Worm (Caenorhabditis elegans): ENCODE results near the gene irld-11.

irld-11 gene

DNA sequence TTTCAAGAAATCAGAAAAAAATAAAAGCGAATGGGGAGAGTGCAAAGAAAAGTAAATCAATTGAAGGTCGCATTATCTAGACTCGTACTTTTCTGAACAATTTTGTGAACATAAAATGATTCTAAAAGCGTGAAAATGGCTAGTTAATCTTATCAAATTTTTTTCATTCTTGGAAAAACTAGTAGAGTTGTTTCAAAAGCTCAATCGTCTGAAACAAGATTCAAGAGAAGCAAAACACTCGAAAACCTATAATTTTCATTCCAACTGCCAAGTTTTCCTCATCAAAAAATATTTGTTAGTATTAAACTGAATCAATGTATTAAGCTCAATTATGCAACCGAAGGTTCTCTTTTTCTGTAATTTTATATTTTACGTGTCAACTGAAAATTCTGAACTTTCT lies 6.9 kb upstream of the irld-11 start, which contains the start of gene irld-45:
TSS of gene irld-45 (plus strand) at position 301 of the 400 bp plus-strand sequence.
- TF ChIP-seq tab-1 (GFP tag; IDR thresholded peaks at IDR 0.05) = no peak
- no peak for TF ChIP-seq ztf-29 (GFP tag; IDR thresholded peaks at IDR 0.05)
- no peak for TF ChIP-seq T22C8.4 (GFP tag; IDR thresholded peaks at IDR 0.05)
- no peak for TF ChIP-seq cog-1 (tag; optimal IDR thresholded peaks at IDR 0.05)
- no peak for TF ChIP-seq med-1 (GFP tag; optimal IDR thresholded peaks at IDR 0.05; ENCODE audit: insufficient read depth)
- TF ChIP-seq ztf-23 (GFP tag; IDR thresholded peaks at IDR 0.05) = no peak
- TF ChIP-seq klf-2 (GFP tag; conservative IDR thresholded peaks at IDR 0.05) = no peak

DNA sequence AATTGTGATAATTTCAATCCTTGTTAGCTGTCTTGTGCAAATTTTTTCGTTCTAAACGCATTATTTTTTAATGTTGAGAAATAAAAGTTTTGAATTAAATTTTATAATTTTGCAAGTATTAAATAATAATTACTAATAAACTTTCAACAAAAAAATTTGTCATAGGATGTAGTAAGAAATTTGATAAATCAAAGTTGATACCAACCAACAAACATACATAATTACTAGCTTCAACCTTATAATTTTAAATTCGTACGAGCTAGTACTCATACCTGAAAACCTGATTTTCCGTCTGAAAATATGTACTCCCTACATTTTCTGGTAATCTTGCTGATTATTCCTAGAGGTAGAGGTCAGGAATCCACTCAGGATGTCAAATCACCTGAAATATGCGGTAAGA lies 3.9 kb upstream of the irld-11 start, which contains the start of gene irld-44:
TSS of gene irld-44 (plus strand) at position 301 of the 400 bp plus-strand sequence.
- no peak for TF ChIP-seq klf-2 (GFP tag; conservative IDR thresholded peaks at IDR 0.05)
- TF ChIP-seq cog-1 (tag; optimal IDR thresholded peaks at IDR 0.05) = no peak
- TF ChIP-seq med-1 (GFP tag; optimal IDR thresholded peaks at IDR 0.05; ENCODE audit: insufficient read depth) = no peak
- no peak for TF ChIP-seq tab-1 (GFP tag; IDR thresholded peaks at IDR 0.05)
- TF ChIP-seq ztf-29 (GFP tag; IDR thresholded peaks at IDR 0.05) = no peak
- no peak for TF ChIP-seq flt-1 (GFP tag; IDR thresholded peaks at IDR 0.05)
- no peak for TF ChIP-seq ztf-23 (GFP tag; IDR thresholded peaks at IDR 0.05)
- no peak for TF ChIP-seq T22C8.4 (GFP tag; IDR thresholded peaks at IDR 0.05)
- TF ChIP-seq ref-1 (GFP tag; conservative IDR thresholded peaks at IDR 0.05) = no peak

DNA sequence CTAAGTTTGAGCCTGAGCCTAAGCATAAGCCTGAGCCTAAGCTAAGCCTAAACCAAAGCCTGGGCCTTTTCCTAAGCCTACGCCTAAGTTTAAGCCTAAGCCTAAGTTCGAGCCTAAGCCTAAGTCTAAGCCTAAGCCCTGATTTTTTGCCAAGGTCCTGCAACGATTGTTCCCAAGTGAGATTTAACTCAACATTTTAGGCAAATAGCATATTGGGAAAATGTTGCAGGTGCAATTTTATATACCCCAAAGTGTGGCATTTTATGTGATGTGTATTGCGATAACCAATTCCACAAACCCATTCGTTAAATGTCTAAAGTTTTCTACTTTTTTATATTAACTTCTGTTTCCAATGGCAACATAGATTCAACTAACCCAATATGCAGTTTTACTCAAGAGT lies 7.3 kb downstream of the irld-11 start, which contains the start of gene irld-40:
TSS of gene irld-40 (plus strand) at position 301 of the 400 bp plus-strand sequence.
- TF ChIP-seq cog-1 (tag; optimal IDR thresholded peaks at IDR 0.05) (no peak), T22C8.4 (GFP tag; IDR thresholded peaks at IDR 0.05) (no peak), ztf-23 (GFP tag; IDR thresholded peaks at IDR 0.05) (no peak), ztf-29 (GFP tag; IDR thresholded peaks at IDR 0.05) (no peak), med-1 (GFP tag; optimal IDR thresholded peaks at IDR 0.05; ENCODE audit: insufficient read depth) (no peak), ref-1 (GFP tag; conservative IDR thresholded peaks at IDR 0.05) (no peak), klf-2 (GFP tag; conservative IDR thresholded peaks at IDR 0.05) (no peak), tab-1 (GFP tag; IDR thresholded peaks at IDR 0.05) (no peak), flt-1 (GFP tag; IDR thresholded peaks at IDR 0.05) (no peak)

DNA sequence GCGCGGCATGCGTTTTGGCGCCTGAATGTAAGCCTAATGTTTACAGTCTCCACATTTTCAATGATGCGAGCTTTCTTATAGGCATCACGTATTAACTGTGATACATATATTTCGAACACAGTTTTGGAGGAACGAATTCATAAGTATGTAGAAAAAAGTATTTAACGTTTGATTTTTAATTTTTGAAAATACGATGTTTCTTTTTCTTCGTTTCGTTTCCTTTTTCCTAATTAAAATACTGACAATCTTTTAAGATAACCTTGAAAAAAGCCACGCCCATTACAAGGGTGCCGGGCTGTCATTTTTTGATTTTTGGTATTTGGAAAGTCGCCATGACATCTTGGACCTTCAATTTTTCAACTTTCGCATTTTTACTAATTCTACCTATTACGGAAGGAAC lies 10.0 kb downstream of the irld-11 start, which contains the start of gene K04F1.9:
TSS of gene K04F1.9 (plus strand) at position 301 of the 400 bp plus-strand sequence.
- no peak for TF ChIP-seq klf-2 (GFP tag; conservative IDR thresholded peaks at IDR 0.05)
- no peak for TF ChIP-seq tab-1 (GFP tag; IDR thresholded peaks at IDR 0.05)
- no peak for TF ChIP-seq cog-1 (tag; optimal IDR thresholded peaks at IDR 0.05)
- no peak for TF ChIP-seq ztf-29 (GFP tag; IDR thresholded peaks at IDR 0.05)
- no peak for TF ChIP-seq T22C8.4 (GFP tag; IDR thresholded peaks at IDR 0.05)
- TF ChIP-seq ref-1 (GFP tag; conservative IDR thresholded peaks at IDR 0.05) = no peak
- TF ChIP-seq med-1 (GFP tag; optimal IDR thresholded peaks at IDR 0.05; ENCODE audit: insufficient read depth) = no peak
- TF ChIP-seq ztf-23 (GFP tag; IDR thresholded peaks at IDR 0.05) = no peak
- TF ChIP-seq flt-1 (GFP tag; IDR thresholded peaks at IDR 0.05) = no peak

DNA sequence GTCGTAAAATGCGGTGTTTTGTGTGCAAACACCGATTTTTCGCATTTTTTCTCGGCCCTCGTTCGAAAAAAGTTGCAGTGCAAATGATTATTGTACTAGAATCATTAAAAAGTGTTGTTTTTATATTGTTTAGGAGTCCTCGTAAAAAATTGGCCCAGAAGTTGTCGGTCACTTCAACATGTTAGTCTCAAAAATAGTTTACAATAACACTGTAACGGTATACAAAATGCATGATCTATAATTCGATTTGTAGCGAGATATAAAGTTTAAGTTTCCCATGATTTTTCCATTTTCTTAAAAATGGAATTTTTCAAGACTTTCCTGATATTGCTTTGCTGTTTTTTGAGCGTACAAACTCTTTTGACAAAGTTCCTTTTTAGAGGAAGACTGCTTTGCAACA lies 12.0 kb downstream of the irld-11 start, which contains the start of gene K04F1.8:
TSS of gene K04F1.8 (plus strand) at position 301 of the 400 bp plus-strand sequence.
- TF ChIP-seq ztf-29 (GFP tag; IDR thresholded peaks at IDR 0.05) = no peak
- no peak for TF ChIP-seq tab-1 (GFP tag; IDR thresholded peaks at IDR 0.05)
- TF ChIP-seq flt-1 (GFP tag; IDR thresholded peaks at IDR 0.05) = no peak
- TF ChIP-seq T22C8.4 (GFP tag; IDR thresholded peaks at IDR 0.05) = no peak
- TF ChIP-seq cog-1 (tag; optimal IDR thresholded peaks at IDR 0.05) = no peak
- no peak for TF ChIP-seq ztf-23 (GFP tag; IDR thresholded peaks at IDR 0.05)
- TF ChIP-seq klf-2 (GFP tag; conservative IDR thresholded peaks at IDR 0.05) = no peak
- no peak for TF ChIP-seq ref-1 (GFP tag; conservative IDR thresholded peaks at IDR 0.05)
- no peak for TF ChIP-seq med-1 (GFP tag; optimal IDR thresholded peaks at IDR 0.05; ENCODE audit: insufficient read depth)

DNA sequence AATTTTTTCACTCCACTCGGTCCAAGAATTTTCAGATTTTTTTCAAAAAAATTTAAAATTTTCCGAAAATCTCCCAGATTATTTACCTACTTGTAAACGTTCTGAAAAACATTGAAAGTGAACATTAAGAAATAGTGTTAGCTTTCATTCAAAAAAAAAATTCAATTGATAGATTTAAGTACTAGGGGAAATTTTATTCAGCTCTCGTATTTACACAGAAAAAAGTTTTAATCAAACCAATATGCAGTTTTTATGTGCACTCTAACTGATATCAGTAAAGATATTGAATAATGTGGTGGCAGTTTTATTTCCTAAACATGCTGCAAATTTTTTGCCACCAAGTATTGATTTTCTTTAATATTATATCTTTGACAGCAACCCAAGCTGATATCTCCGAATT lies 13.3 kb downstream of the irld-11 start, which contains the start of gene irld-42:
TSS of gene irld-42 (plus strand) at position 301 of the 400 bp plus-strand sequence.
- TF ChIP-seq klf-2 (GFP tag; conservative IDR thresholded peaks at IDR 0.05) (no peak), ref-1 (GFP tag; conservative IDR thresholded peaks at IDR 0.05) (no peak), ztf-23 (GFP tag; IDR thresholded peaks at IDR 0.05) (no peak), T22C8.4 (GFP tag; IDR thresholded peaks at IDR 0.05) (no peak), med-1 (GFP tag; optimal IDR thresholded peaks at IDR 0.05; ENCODE audit: insufficient read depth) (no peak), tab-1 (GFP tag; IDR thresholded peaks at IDR 0.05) (no peak), cog-1 (tag; optimal IDR thresholded peaks at IDR 0.05) (no peak), flt-1 (GFP tag; IDR thresholded peaks at IDR 0.05) (no peak), ztf-29 (GFP tag; IDR thresholded peaks at IDR 0.05) (no peak)

DNA sequence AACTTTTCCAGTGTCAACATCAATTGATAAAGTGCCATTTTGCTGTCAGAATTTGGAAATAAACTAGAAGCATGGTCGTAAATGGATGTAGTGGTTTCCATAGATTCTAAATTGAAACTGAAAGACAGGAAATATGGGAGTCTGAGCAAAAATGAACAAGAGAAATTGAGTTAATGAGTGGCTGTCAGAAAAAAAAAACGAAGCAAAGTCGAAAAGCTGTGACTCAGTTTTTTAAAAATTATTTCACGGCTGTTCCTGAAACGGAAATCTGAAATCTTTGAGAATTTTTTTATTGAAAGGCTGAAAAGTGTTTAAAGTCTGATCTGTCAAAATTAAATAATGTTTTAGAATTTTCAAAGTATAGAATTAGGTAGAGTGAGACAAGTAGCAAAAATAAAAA lies 23.3 kb downstream of the irld-11 start, which contains the start of gene srw-98:
TSS of gene srw-98 (minus strand) at position 101 of the 400 bp plus-strand sequence.
- TF ChIP-seq tab-1 (GFP tag; IDR thresholded peaks at IDR 0.05) = no peak
- TF ChIP-seq cog-1 (tag; optimal IDR thresholded peaks at IDR 0.05) = no peak
- TF ChIP-seq ztf-23 (GFP tag; IDR thresholded peaks at IDR 0.05) = no peak
- no peak for TF ChIP-seq T22C8.4 (GFP tag; IDR thresholded peaks at IDR 0.05)
- no peak for TF ChIP-seq ref-1 (GFP tag; conservative IDR thresholded peaks at IDR 0.05)
- no peak for TF ChIP-seq klf-2 (GFP tag; conservative IDR thresholded peaks at IDR 0.05)
- TF ChIP-seq flt-1 (GFP tag; IDR thresholded peaks at IDR 0.05) = no peak
- no peak for TF ChIP-seq med-1 (GFP tag; optimal IDR thresholded peaks at IDR 0.05; ENCODE audit: insufficient read depth)
- TF ChIP-seq ztf-29 (GFP tag; IDR thresholded peaks at IDR 0.05) = no peak

DNA sequence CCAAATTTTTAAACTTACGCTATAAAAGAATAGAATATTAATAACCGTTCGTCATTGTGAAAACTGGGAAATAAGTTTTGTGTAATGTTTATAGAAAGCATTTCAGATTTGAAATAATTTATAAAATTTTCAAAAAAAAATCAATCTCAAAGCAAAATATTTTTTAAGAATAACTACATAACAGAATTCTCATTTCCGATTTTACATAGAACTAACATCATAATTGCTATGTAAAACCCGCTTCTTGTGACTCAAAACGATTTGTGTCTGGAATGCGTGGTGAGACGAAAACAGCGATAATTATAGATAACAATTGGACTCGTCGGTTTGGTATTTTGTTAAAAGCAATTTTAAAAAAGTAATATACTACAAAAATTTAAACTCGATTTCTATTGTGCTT lies 25.8 kb downstream of the irld-11 start, which contains the start of gene srw-91:
TSS of gene srw-91 (minus strand) at position 101 of the 400 bp plus-strand sequence.
- no peak for TF ChIP-seq med-1 (GFP tag; optimal IDR thresholded peaks at IDR 0.05; ENCODE audit: insufficient read depth)
- no peak for TF ChIP-seq cog-1 (tag; optimal IDR thresholded peaks at IDR 0.05)
- no peak for TF ChIP-seq ref-1 (GFP tag; conservative IDR thresholded peaks at IDR 0.05)
- TF ChIP-seq klf-2 (GFP tag; conservative IDR thresholded peaks at IDR 0.05) = no peak
- TF ChIP-seq ztf-23 (GFP tag; IDR thresholded peaks at IDR 0.05) = no peak
- TF ChIP-seq ztf-29 (GFP tag; IDR thresholded peaks at IDR 0.05) = no peak
- TF ChIP-seq tab-1 (GFP tag; IDR thresholded peaks at IDR 0.05) = no peak
- TF ChIP-seq flt-1 (GFP tag; IDR thresholded peaks at IDR 0.05) = no peak
- TF ChIP-seq T22C8.4 (GFP tag; IDR thresholded peaks at IDR 0.05) = no peak

DNA sequence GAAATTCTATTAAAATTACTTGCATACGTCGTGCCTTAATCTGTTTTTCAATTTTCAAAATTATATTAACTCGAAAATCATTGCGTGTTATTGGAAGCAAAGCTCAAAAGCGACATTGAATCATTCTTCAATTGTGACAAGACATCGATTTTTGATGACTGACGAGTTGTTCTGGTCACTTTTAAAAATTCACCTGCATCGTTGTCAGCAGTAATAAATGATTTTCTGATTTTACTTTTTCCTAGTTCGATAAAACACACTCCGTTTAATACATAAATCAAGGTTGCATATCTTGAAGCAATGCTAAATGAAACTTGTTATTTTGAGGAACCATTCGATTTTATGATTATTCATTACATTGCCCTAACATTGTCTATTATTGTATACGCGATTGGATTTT lies 27.3 kb downstream of the irld-11 start, which contains the start of gene srh-3:
TSS of gene srh-3 (plus strand) at position 301 of the 400 bp plus-strand sequence.
- TF ChIP-seq ztf-29 (GFP tag; IDR thresholded peaks at IDR 0.05) = no peak
- TF ChIP-seq ztf-23 (GFP tag; IDR thresholded peaks at IDR 0.05) = no peak
- no peak for TF ChIP-seq ref-1 (GFP tag; conservative IDR thresholded peaks at IDR 0.05)
- no peak for TF ChIP-seq T22C8.4 (GFP tag; IDR thresholded peaks at IDR 0.05)
